Worm (Caenorhabditis elegans) whole organism, mixed stage, embryonic: ENCODE data around the gene nhr-267.
A peak's percentile ranks its signal among the peaks of the same experiment; 100 is the strongest.
"Not testable (repeated sequence)": the region's sequence is repeated elsewhere in the genome, so short reads cannot be mapped to it uniquely, and the experiment has no call there.

ENCODE experiments used
- M03D4.4 ChIP-seq: sonication (generic microtip); optimal IDR thresholded peaks from 2 replicates; lab custom pipeline; 2017; ENCODE audit warnings: mild to moderate bottlenecking, missing genetic modification characterization, missing compliant biosample characterization
- bed-3 ChIP-seq: fragments of 200-800 bp; sonication (Bioruptor generic); optimal IDR thresholded peaks from 3 replicates; lab custom pipeline; 2018; ENCODE audit warnings: mild to moderate bottlenecking, missing genetic modification characterization, moderate library complexity, missing compliant biosample characterization
- blmp-1 ChIP-seq: fragments of 150-350 bp; optimal IDR thresholded peaks from 2 replicates; lab custom pipeline; 2014; ENCODE audit warnings: missing biosample characterization, missing genetic modification characterization
- ceh-39 ChIP-seq: fragments of 150-350 bp; optimal IDR thresholded peaks from 2 replicates; lab custom pipeline; 2014; ENCODE audit warnings: missing biosample characterization, missing genetic modification characterization
- ceh-83 ChIP-seq: fragments of 200-800 bp; sonication (Bioruptor generic); optimal IDR thresholded peaks from 2 replicates; lab custom pipeline; 2018; ENCODE audit warnings: mild to moderate bottlenecking, missing genetic modification characterization, missing compliant biosample characterization
- ces-1 ChIP-seq: fragments of 150-350 bp; optimal IDR thresholded peaks from 2 replicates; lab custom pipeline; 2014; ENCODE audit warnings: missing biosample characterization, missing genetic modification reagents, missing genetic modification characterization
- cnd-1 ChIP-seq: fragments of 200-800 bp; sonication (Bioruptor generic); optimal IDR thresholded peaks from 2 replicates; lab custom pipeline; 2018; ENCODE audit warnings: mild to moderate bottlenecking, missing genetic modification characterization, missing compliant biosample characterization
- drap-1 ChIP-seq: fragments of 200-800 bp; sonication (Bioruptor generic); optimal IDR thresholded peaks from 3 replicates; lab custom pipeline; 2018; ENCODE audit warnings: mild to moderate bottlenecking, missing genetic modification characterization, missing compliant biosample characterization
- elt-1 ChIP-seq: sonication (generic microtip); optimal IDR thresholded peaks from 2 replicates; lab custom pipeline; 2017; ENCODE audit warnings: missing genetic modification characterization, mild to moderate bottlenecking, missing compliant biosample characterization, antibody characterized with exemption, moderate library complexity, borderline replicate concordance; ENCODE audit not compliant: insufficient read depth
- elt-3 ChIP-seq: fragments of 150-350 bp; optimal IDR thresholded peaks from 2 replicates; lab custom pipeline; 2014; ENCODE audit warnings: missing biosample characterization, missing genetic modification characterization
- ham-2 ChIP-seq: fragments of 200-800 bp; sonication (Bioruptor generic); optimal IDR thresholded peaks from 2 replicates; lab custom pipeline; 2018; ENCODE audit warnings: mild to moderate bottlenecking, missing genetic modification characterization, missing compliant biosample characterization
- hlh-1 ChIP-seq: fragments of 150-350 bp; optimal IDR thresholded peaks from 2 replicates; lab custom pipeline; 2014; ENCODE audit warnings: missing biosample characterization, missing genetic modification reagents, missing genetic modification characterization
- lin-13 ChIP-seq: fragments of 150-350 bp; optimal IDR thresholded peaks from 2 replicates; lab custom pipeline; 2014; ENCODE audit warnings: missing biosample characterization, missing genetic modification characterization
- lin-32 ChIP-seq: fragments of 200-800 bp; sonication (Bioruptor generic); optimal IDR thresholded peaks from 2 replicates; lab custom pipeline; 2018; ENCODE audit warnings: mild to moderate bottlenecking, missing genetic modification characterization, missing compliant biosample characterization
- mab-5 ChIP-seq: fragments of 150-350 bp; optimal IDR thresholded peaks from 2 replicates; lab custom pipeline; 2014; ENCODE audit warnings: missing biosample characterization, missing genetic modification characterization
- mep-1 ChIP-seq: fragments of 150-350 bp; optimal IDR thresholded peaks from 2 replicates; lab custom pipeline; 2017; ENCODE audit warnings: missing biosample characterization, missing genetic modification reagents, missing genetic modification characterization, inconsistent platforms
- mls-2 ChIP-seq: sonication (generic microtip); optimal IDR thresholded peaks from 2 replicates; lab custom pipeline; 2016; ENCODE audit warnings: mild to moderate bottlenecking, missing genetic modification characterization, moderate library complexity, missing compliant biosample characterization
- nhr-12 ChIP-seq: fragments of 150-350 bp; optimal IDR thresholded peaks from 2 replicates; lab custom pipeline; 2014; ENCODE audit warnings: missing biosample characterization, missing genetic modification characterization
- nhr-2 ChIP-seq: fragments of 150-350 bp; optimal IDR thresholded peaks from 2 replicates; lab custom pipeline; 2014; ENCODE audit warnings: missing biosample characterization, missing genetic modification characterization
- nhr-237 ChIP-seq: fragments of 150-350 bp; optimal IDR thresholded peaks from 2 replicates; lab custom pipeline; 2014; ENCODE audit warnings: missing biosample characterization, missing genetic modification characterization
- nhr-28 ChIP-seq: fragments of 150-350 bp; optimal IDR thresholded peaks from 2 replicates; lab custom pipeline; 2014; ENCODE audit warnings: missing biosample characterization, missing genetic modification characterization
- nhr-76 ChIP-seq: sonication (generic microtip); optimal IDR thresholded peaks from 2 replicates; lab custom pipeline; 2017; ENCODE audit warnings: missing biosample characterization, missing genetic modification characterization
- pha-4 ChIP-seq: fragments of 150-350 bp; optimal IDR thresholded peaks from 2 replicates; lab custom pipeline; 2018; ENCODE audit warnings: missing biosample characterization, missing genetic modification reagents, missing genetic modification characterization
- snpc-4 ChIP-seq: fragments of 150-350 bp; optimal IDR thresholded peaks from 2 replicates; lab custom pipeline; 2014; ENCODE audit warnings: missing biosample characterization, missing genetic modification characterization
- sptf-1 ChIP-seq: sonication (generic microtip); optimal IDR thresholded peaks from 2 replicates; lab custom pipeline; 2017; ENCODE audit warnings: mild to moderate bottlenecking, missing genetic modification characterization, moderate library complexity, missing compliant biosample characterization
- tbx-8 ChIP-seq: fragments of 200-800 bp; sonication (Bioruptor generic); optimal IDR thresholded peaks from 2 replicates; lab custom pipeline; 2018; ENCODE audit warnings: mild to moderate bottlenecking, missing genetic modification characterization, moderate library complexity, missing compliant biosample characterization
- unc-120 ChIP-seq: sonication (generic microtip); optimal IDR thresholded peaks from 2 replicates; lab custom pipeline; 2017; ENCODE audit warnings: missing genetic modification characterization, missing compliant biosample characterization; ENCODE audit not compliant: poor library complexity, severe bottlenecking
- unc-39 ChIP-seq: fragments of 150-350 bp; optimal IDR thresholded peaks from 2 replicates; lab custom pipeline; 2014; ENCODE audit warnings: missing biosample characterization, missing genetic modification characterization
- unc-62 ChIP-seq: fragments of 150-350 bp; optimal IDR thresholded peaks from 2 replicates; lab custom pipeline; 2014; ENCODE audit warnings: missing biosample characterization, missing genetic modification reagents, missing genetic modification characterization
- zip-8 ChIP-seq: fragments of 150-350 bp; optimal IDR thresholded peaks from 2 replicates; lab custom pipeline; 2014; ENCODE audit warnings: missing biosample characterization, missing genetic modification characterization
- ztf-11 ChIP-seq: fragments of 150-350 bp; optimal IDR thresholded peaks from 2 replicates; lab custom pipeline; 2014; ENCODE audit warnings: missing biosample characterization, missing genetic modification characterization

The nhr-267 gene

ce11 chrIV:9293825-9294224 lies 7.6 kb upstream of the nhr-267 start, which contains the start of gene nhr-264:
Gene nhr-264 (minus strand): TSS chrIV:9293925.
- not testable (repeated sequence) for TF ChIP-seq bed-3 (GFP tag; lab: Kevin White, UChicago); nhr-12 (tag; lab: Kevin White, UChicago); unc-39 (tag; lab: Kevin White, UChicago)
- TF ChIP-seq, all 35 proteins: peak for 0; not testable (repeated sequence) for 35

DNA sequence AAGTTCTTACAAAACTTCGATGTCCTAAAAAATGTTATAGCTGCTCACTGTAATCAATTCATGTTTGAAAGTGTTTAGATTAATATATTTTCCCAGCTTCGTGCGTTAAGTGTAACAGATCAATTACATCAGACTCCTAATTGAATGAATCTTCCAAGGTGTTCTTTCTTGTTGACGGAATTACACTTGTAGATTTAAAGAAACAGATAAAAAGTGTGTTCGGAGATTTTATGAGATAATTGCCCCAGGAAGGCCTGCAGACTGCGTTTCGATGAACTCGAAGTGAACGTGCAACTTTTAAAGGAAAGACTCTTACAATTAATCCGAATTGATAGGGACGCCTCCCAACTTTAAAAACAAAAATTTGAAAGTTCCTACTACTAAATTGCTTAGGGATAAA lies 3.4 kb upstream of the nhr-267 start:
- TF ChIP-seq lin-32 (GFP tag; lab: Kevin White, UChicago) (no peak), elt-3 (tag; lab: Kevin White, UChicago) (no peak), nhr-12 (tag; lab: Kevin White, UChicago) (no peak), bed-3 (GFP tag; lab: Kevin White, UChicago) (no peak), snpc-4 (tag; lab: Kevin White, UChicago) (no peak), nhr-28 (no peak), sptf-1 (tag; lab: Kevin White, UChicago) (no peak), nhr-237 (tag; lab: Kevin White, UChicago) (no peak), lin-13 (no peak), mab-5 (tag; lab: Kevin White, UChicago) (no peak), unc-39 (tag; lab: Kevin White, UChicago) (no peak), nhr-76 (no peak), drap-1 (GFP tag; lab: Kevin White, UChicago) (no peak), zip-8 (tag; lab: Kevin White, UChicago) (no peak), ham-2 (no peak), blmp-1 (tag; lab: Kevin White, UChicago) (no peak), tbx-8 (GFP tag; lab: Kevin White, UChicago) (no peak), elt-1 (tag; lab: Kevin White, UChicago) (no peak)

- TF ChIP-seq blmp-1 (tag; lab: Kevin White, UChicago) = no peak
- peak; percentile 10 for TF ChIP-seq unc-120 (tag; lab: Kevin White, UChicago)
- no peak for TF ChIP-seq nhr-2
- no peak for TF ChIP-seq sptf-1 (tag; lab: Kevin White, UChicago)
These were observed 12.1 kb downstream of the nhr-267 start, which contains the start of gene nmy-3 for ce11 chrIV:9274008-9274529. Gene nmy-3 (plus strand): TSS chrIV:9274479.

- TF ChIP-seq drap-1 (GFP tag; lab: Kevin White, UChicago) (no peak), snpc-4 (tag; lab: Kevin White, UChicago) (no peak), blmp-1 (tag; lab: Kevin White, UChicago) (no peak), mls-2 (tag; lab: Kevin White, UChicago) (no peak), unc-120 (tag; lab: Kevin White, UChicago) (no peak), ces-1 (GFP tag; lab: Kevin White, UChicago) (no peak)
These were observed 16.4 kb downstream of the nhr-267 start, which contains the start of gene flh-3 for ce11 chrIV:9269796-9270195. Gene flh-3 (plus strand): TSS chrIV:9270096.

DNA sequence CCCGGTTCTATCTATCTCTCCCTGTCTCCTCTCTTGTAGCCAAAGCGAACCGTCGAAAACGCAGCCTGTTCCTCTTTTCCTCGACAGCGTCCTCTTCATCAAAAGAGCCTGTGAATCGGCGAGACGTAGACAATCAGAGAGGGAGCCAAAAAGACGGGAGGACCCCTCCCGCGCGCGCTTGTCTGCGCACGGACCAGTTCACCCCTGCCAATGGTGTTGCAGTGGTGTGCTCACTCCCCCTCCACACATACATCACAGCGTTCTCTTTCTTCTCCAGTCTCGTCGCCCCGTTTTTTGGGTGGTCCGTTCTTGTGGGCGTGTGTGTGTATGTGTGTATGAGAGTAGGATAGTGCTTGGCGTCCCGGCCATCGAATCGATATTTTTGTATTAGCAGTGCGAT lies 17.3 kb downstream of the nhr-267 start:
- TF ChIP-seq ces-1 (GFP tag; lab: Kevin White, UChicago) = no peak
- no peak for TF ChIP-seq blmp-1 (tag; lab: Kevin White, UChicago)
- peak; percentile 37 for TF ChIP-seq ceh-83 (GFP tag; lab: Kevin White, UChicago)
- TF ChIP-seq elt-3 (tag; lab: Kevin White, UChicago) = no peak
- TF ChIP-seq drap-1 (GFP tag; lab: Kevin White, UChicago) = peak; percentile 22
- no peak for TF ChIP-seq lin-32 (GFP tag; lab: Kevin White, UChicago)
- no peak for TF ChIP-seq pha-4 (tag; lab: Kevin White, UChicago)
- TF ChIP-seq unc-39 (tag; lab: Kevin White, UChicago) = no peak
- peak; percentile 55 for TF ChIP-seq ham-2
- peak; percentile 68 for TF ChIP-seq ztf-11 (tag; lab: Kevin White, UChicago)
- TF ChIP-seq elt-1 (tag; lab: Kevin White, UChicago) = no peak
- TF ChIP-seq M03D4.4 = peak; percentile 41
- TF ChIP-seq unc-62 (GFP tag; lab: Kevin White, UChicago) = peak; percentile 46
- TF ChIP-seq cnd-1 = peak; percentile 32
- TF ChIP-seq snpc-4 (tag; lab: Kevin White, UChicago) = no peak
- TF ChIP-seq zip-8 (tag; lab: Kevin White, UChicago) = no peak
- TF ChIP-seq unc-120 (tag; lab: Kevin White, UChicago) = peak; percentile 7
- TF ChIP-seq hlh-1 (tag; lab: Kevin White, UChicago) = peak; percentile 11
- TF ChIP-seq mab-5 (tag; lab: Kevin White, UChicago) = no peak
- TF ChIP-seq nhr-12 (tag; lab: Kevin White, UChicago) = no peak
- TF ChIP-seq nhr-76 = no peak
- TF ChIP-seq tbx-8 (GFP tag; lab: Kevin White, UChicago) = peak; percentile 14
- peak; percentile 1 for TF ChIP-seq lin-13
- peak; percentile 20 for TF ChIP-seq mep-1
- TF ChIP-seq ceh-39 (tag; lab: Kevin White, UChicago) = peak; percentile 27
